Worm (Caenorhabditis elegans) whole organism, dauer: ENCODE data around the gene T07E3.3.

Experiments
- unc-62 ChIP-seq: sonication (generic microtip); optimal IDR thresholded peaks from 2 replicates; lab custom pipeline; 2017; ENCODE audit warnings: missing biosample characterization, missing genetic modification reagents, missing genetic modification characterization

T07E3.3 gene

ce11 chrIII:6935269-6936017 is 31.8 kb downstream of the T07E3.3 start, which contains the start of the genes F57B9.8 and coq-2:
Gene F57B9.8 (minus strand): TSS chrIII:6935319.
Gene coq-2 (plus strand): TSS chrIII:6935967.
- TF ChIP-seq unc-62 (GFP tag; lab: Kevin White, UChicago) = no peak

- no peak for TF ChIP-seq unc-62 (GFP tag; lab: Kevin White, UChicago)
Observed at ce11 chrIII:6939523-6939922, 35.8 kb downstream of the T07E3.3 start, which contains the start of gene F57B9.3. Gene F57B9.3 (plus strand): TSS chrIII:6939823.

ce11 chrIII:6945319-6945718 is 41.6 kb downstream of the T07E3.3 start:
- TF ChIP-seq unc-62 (GFP tag; lab: Kevin White, UChicago) = no peak

ce11 chrIII:6945747-6946146 is 42.1 kb downstream of the T07E3.3 start, which contains the start of gene abu-13:
Gene abu-13 (minus strand): TSS chrIII:6945898.
- TF ChIP-seq unc-62 (GFP tag; lab: Kevin White, UChicago) = no peak

ce11 chrIII:6946382-6946781 is 42.7 kb downstream of the T07E3.3 start, which contains the start of gene let-711:
Gene let-711 (plus strand): TSS chrIII:6946718.
- no peak for TF ChIP-seq unc-62 (GFP tag; lab: Kevin White, UChicago)

- no peak for TF ChIP-seq unc-62 (GFP tag; lab: Kevin White, UChicago)
Observed at ce11 chrIII:6947896-6948295, 44.2 kb downstream of the T07E3.3 start.

- TF ChIP-seq unc-62 (GFP tag; lab: Kevin White, UChicago) = no peak
Observed at ce11 chrIII:6951435-6951834, 47.8 kb downstream of the T07E3.3 start.

- TF ChIP-seq unc-62 (GFP tag; lab: Kevin White, UChicago) = no peak
Observed at ce11 chrIII:6953373-6953772, 49.7 kb downstream of the T07E3.3 start.

ce11 chrIII:6953978-6954377 is 50.3 kb downstream of the T07E3.3 start:
- TF ChIP-seq unc-62 (GFP tag; lab: Kevin White, UChicago) = no peak
